Worm (Caenorhabditis elegans): ENCODE results near the gene memi-1.
A peak's percentile ranks its signal among the peaks of the same experiment; 100 is the strongest.

Gene memi-1

DNA sequence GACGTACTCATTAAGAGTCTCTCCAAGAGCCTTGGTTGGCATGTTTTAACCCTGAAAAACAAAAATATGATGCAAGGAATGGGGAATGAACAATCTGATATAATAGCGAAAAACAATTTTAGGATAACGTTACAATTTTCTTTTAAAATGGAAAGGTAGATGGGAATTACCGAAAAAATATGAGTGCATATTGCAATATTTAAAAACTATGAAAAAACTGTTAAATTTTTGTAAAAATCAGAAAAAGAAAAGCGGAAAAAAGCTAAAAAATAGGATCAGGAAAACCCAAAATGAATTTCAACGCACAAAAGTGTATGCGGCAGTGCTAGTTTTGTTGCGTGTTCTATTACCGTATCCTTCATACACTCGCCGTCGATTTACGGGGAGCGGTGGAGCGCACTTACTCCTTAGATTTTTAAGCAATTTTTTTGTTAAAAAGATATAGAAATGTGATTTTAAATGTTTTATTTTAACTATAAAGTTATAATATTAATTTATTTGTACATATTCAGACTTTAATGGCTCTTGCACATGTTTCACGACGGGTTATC lies 10.4 kb downstream of the memi-1 start, which contains the start of the genes rpl-20 and Y17G9B.5 (continued):
- TF ChIP-seq madf-2 (tag; optimal IDR thresholded peaks at IDR 0.05) (peak; percentile 88), nhr-232 (tag; optimal IDR thresholded peaks at IDR 0.05) (no peak), ahr-1 (tag; optimal IDR thresholded peaks at IDR 0.05) (peak; percentile 68), hlh-13 (GFP tag; optimal IDR thresholded peaks at IDR 0.05) (peak; percentile 62), ceh-31 (tag; optimal IDR thresholded peaks at IDR 0.05) (peak; percentile 93), ets-4 (tag; optimal IDR thresholded peaks at IDR 0.05) (peak; percentile 93), ceh-34 (tag; optimal IDR thresholded peaks at IDR 0.05) (peak; percentile 98), zip-5 (tag; optimal IDR thresholded peaks at IDR 0.05) (peak; percentile 48), C38D4.7 (GFP tag; optimal IDR thresholded peaks at IDR 0.05) (peak; percentile 49), mec-3 (tag; optimal IDR thresholded peaks at IDR 0.05; ENCODE audit: borderline replicate concordance) (no peak), K09A11.1 (tag; optimal IDR thresholded peaks at IDR 0.05; ENCODE audit: insufficient read depth) (peak; percentile 86), hlh-15 (tag; optimal IDR thresholded peaks at IDR 0.05) (peak; percentile 51), eyg-1 (tag; optimal IDR thresholded peaks at IDR 0.05) (peak; percentile 17), pha-4 (tag; optimal IDR thresholded peaks at IDR 0.05) (no peak), sox-4 (tag; optimal IDR thresholded peaks at IDR 0.05) (peak; percentile 58), ztf-16 (tag; optimal IDR thresholded peaks at IDR 0.05) (peak; percentile 96), unc-86 (tag; optimal IDR thresholded peaks at IDR 0.05) (peak; percentile 96)

ce11 chrIV:4749155-4749554 lies 11.1 kb downstream of the memi-1 start:
- TF ChIP-seq lim-6 (tag; optimal IDR thresholded peaks at IDR 0.05) (no peak), mec-3 (tag; optimal IDR thresholded peaks at IDR 0.05; ENCODE audit: borderline replicate concordance) (no peak), ref-2 (tag; optimal IDR thresholded peaks at IDR 0.05) (no peak), C38D4.7 (GFP tag; optimal IDR thresholded peaks at IDR 0.05) (no peak), K09A11.1 (tag; optimal IDR thresholded peaks at IDR 0.05; ENCODE audit: insufficient read depth) (no peak), zip-5 (tag; optimal IDR thresholded peaks at IDR 0.05) (no peak), pha-2 (tag; optimal IDR thresholded peaks at IDR 0.05) (no peak), ahr-1 (tag; optimal IDR thresholded peaks at IDR 0.05) (no peak), odd-2 (tag; optimal IDR thresholded peaks at IDR 0.05) (no peak), dmd-4 (tag; optimal IDR thresholded peaks at IDR 0.05; ENCODE audit: borderline replicate concordance) (no peak), fax-1 (tag; optimal IDR thresholded peaks at IDR 0.05) (no peak), pha-4 (tag; optimal IDR thresholded peaks at IDR 0.05) (no peak), syd-9 (tag; optimal IDR thresholded peaks at IDR 0.05) (no peak), ceh-19 (GFP tag; optimal IDR thresholded peaks at IDR 0.05) (no peak)

DNA sequence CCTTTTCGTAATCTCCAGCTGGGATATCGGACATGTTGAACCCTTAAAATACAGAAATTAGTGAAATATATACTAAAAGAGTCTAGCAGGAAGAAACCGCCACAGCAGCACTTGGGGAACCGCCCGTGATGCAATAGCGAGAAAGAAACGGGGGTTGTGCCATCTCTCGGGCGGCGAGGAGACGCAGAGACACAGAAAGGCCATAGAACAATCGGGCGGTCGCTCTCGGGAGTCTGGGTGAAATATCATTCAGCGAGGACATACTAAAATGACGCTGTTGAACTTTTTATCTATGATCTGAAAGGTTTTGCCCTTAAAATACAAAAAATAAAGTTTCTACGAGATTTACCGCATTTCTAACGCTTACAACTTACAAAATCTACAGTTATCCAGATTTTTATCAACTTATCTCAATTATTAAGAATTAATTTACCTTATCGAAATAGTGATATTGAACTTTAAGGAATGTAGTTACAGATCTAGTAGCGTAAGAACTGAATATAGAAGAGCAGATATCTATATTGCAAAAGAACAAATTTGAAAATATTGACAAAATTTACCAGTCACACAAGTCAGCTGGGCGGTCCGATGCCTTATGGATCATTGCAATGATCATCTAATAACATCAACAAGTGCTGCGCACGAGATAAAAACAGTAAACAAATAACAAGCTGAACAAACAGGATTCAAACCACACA lies 11.7 kb downstream of the memi-1 start, which contains the start of gene cyc-2.1:
TSS of gene cyc-2.1 (minus strand) at position 605 of the 698 bp plus-strand sequence.
- TF ChIP-seq tbx-2 (tag; optimal IDR thresholded peaks at IDR 0.05) (peak; percentile 9), ceh-34 (tag; optimal IDR thresholded peaks at IDR 0.05) (peak; percentile 37), nfya-1 (tag; optimal IDR thresholded peaks at IDR 0.05) (peak; percentile 62), elt-2 (tag; optimal IDR thresholded peaks at IDR 0.05) (peak; percentile 62), hlh-15 (tag; optimal IDR thresholded peaks at IDR 0.05) (no peak), sdc-2 (tag; optimal IDR thresholded peaks at IDR 0.05) (peak; percentile 27), rnt-1 (tag; optimal IDR thresholded peaks at IDR 0.05) (peak; percentile 45), ceh-24 (tag; optimal IDR thresholded peaks at IDR 0.05) (no peak), pha-2 (tag; optimal IDR thresholded peaks at IDR 0.05) (peak; percentile 28), pqm-1 (tag; optimal IDR thresholded peaks at IDR 0.05) (peak; percentile 6), hlh-30 (tag; optimal IDR thresholded peaks at IDR 0.05; ENCODE audit: insufficient read depth) (no peak), ceh-31 (tag; optimal IDR thresholded peaks at IDR 0.05) (peak; percentile 43), ceh-18 (tag; optimal IDR thresholded peaks at IDR 0.05) (peak; percentile 15), unc-55 (GFP tag; optimal IDR thresholded peaks at IDR 0.05) (peak; percentile 22), ref-2 (tag; optimal IDR thresholded peaks at IDR 0.05) (peak; percentile 7)

Data from whole organism, late embryonic.